Fruit fly (Drosophila melanogaster) whole organism, wandering third instar larva: ENCODE results near the gene CG6126.

Experiments
- CG9705 ChIP-seq: fragments of 200-800 bp; sonication (Bioruptor generic); optimal IDR thresholded peaks from 2 replicates; lab custom pipeline; 2018; ENCODE audit warnings: missing biosample characterization, mild to moderate bottlenecking, missing genetic modification characterization
- HLH106 ChIP-seq: fragments of 200-800 bp; optimal IDR thresholded peaks from 3 replicates; lab custom pipeline; 2019; ENCODE audit warnings: missing biosample characterization, mild to moderate bottlenecking, missing genetic modification characterization, moderate library complexity
- Myc ChIP-seq: fragments of >200 bp; optimal IDR thresholded peaks from 2 replicates; lab custom pipeline; 2017
- N ChIP-seq: fragments of >200 bp; optimal IDR thresholded peaks from 2 replicates; lab custom pipeline; 2018; ENCODE audit warnings: missing biosample characterization, missing external identifiers, missing genetic modification characterization
- OdsH ChIP-seq: fragments of 200-800 bp; sonication (Bioruptor generic); optimal IDR thresholded peaks from 2 replicates; lab custom pipeline; 2016; ENCODE audit warnings: missing biosample characterization, mild to moderate bottlenecking, missing genetic modification characterization
- Rel ChIP-seq, 2 experiments: fragments of 200-800 bp; sonication (Bioruptor generic) in 1 of 2; optimal IDR thresholded peaks; 2 replicates in 1 of 2; 3 replicates in 1 of 2; lab custom pipeline; 2016 to 2019; ENCODE audit warnings: mild to moderate bottlenecking in 2 of 2, missing biosample characterization in 2 of 2, missing genetic modification characterization in 2 of 2, moderate library complexity in 1 of 2
- dmrt93B ChIP-seq: fragments of 200-800 bp; sonication (Bioruptor generic); optimal IDR thresholded peaks from 2 replicates; lab custom pipeline; 2018; ENCODE audit warnings: missing biosample characterization, mild to moderate bottlenecking, missing genetic modification characterization
- h ChIP-seq: fragments of 200-800 bp; sonication (Bioruptor generic); optimal IDR thresholded peaks from 3 replicates; lab custom pipeline; 2016; ENCODE audit warnings: missing biosample characterization, mild to moderate bottlenecking, missing genetic modification characterization
- jim ChIP-seq: fragments of 175-275, 200-325 bp; sonication (Bioruptor generic); optimal IDR thresholded peaks from 2 replicates; lab custom pipeline; 2016; ENCODE audit warnings: missing biosample characterization, mild to moderate bottlenecking, missing genetic modification characterization
- lola ChIP-seq: fragments of >200 bp; optimal IDR thresholded peaks from 2 replicates; lab custom pipeline; 2017; ENCODE audit warnings: missing biosample characterization, missing genetic modification characterization
- pan ChIP-seq: fragments of >200 bp; optimal IDR thresholded peaks from 2 replicates; lab custom pipeline; 2017
- psq ChIP-seq: fragments of 200-800 bp; sonication (Bioruptor generic); optimal IDR thresholded peaks from 3 replicates; lab custom pipeline; 2017; ENCODE audit warnings: missing biosample characterization, mild to moderate bottlenecking, missing genetic modification characterization, moderate library complexity

dm6 chr3R:16241822-16242221 is 38.9 kb upstream of the CG6126 start:
- TF ChIP-seq N (GFP tag; lab: Kevin White, UChicago), result no peak
- no peak for TF ChIP-seq h (GFP tag; lab: Kevin White, UChicago)
- TF ChIP-seq CG9705 (GFP tag; lab: Kevin White, UChicago), result no peak
- TF ChIP-seq OdsH (GFP tag; lab: Kevin White, UChicago), result no peak
- TF ChIP-seq lola (GFP tag; lab: Kevin White, UChicago), result no peak
- no peak for TF ChIP-seq HLH106 (tag; lab: Kevin White, UChicago)
- TF ChIP-seq dmrt93B (GFP tag; lab: Kevin White, UChicago), result no peak
- TF ChIP-seq Myc (lab: Kevin White, UChicago), result no peak
- no peak for TF ChIP-seq jim (GFP tag; lab: Kevin White, UChicago)
- no peak for TF ChIP-seq pan (lab: Kevin White, UChicago)
- no peak for TF ChIP-seq Rel (GFP tag; optimal IDR thresholded peaks at IDR 0.05; lab: Kevin White, UChicago)
- no peak for TF ChIP-seq Rel (tag; optimal IDR thresholded peaks at IDR 0.05; lab: Kevin White, UChicago)
- TF ChIP-seq psq (GFP tag; lab: Kevin White, UChicago), result no peak
